Fruit fly (Drosophila melanogaster) whole organism, embryonic: ENCODE results near the gene Tsen2.

Experiments used
- Atf-2 ChIP-seq: fragments of 200-800 bp; sonication (Bioruptor generic); optimal IDR thresholded peaks from 2 replicates; lab custom pipeline; 2016; ENCODE audit warnings: missing biosample characterization, missing genetic modification characterization
- B-H1 ChIP-seq: fragments of 200-800 bp; sonication (Bioruptor generic); IDR thresholded peaks from 3 replicates; pipeline ENCODE4 v1.3.6; 2022; ENCODE audit warnings: missing biosample characterization, missing genetic modification characterization
- C15 ChIP-seq: fragments of 200-800 bp; sonication (Bioruptor generic); IDR thresholded peaks from 3 replicates; pipeline ENCODE4 v1.3.6; 2022; ENCODE audit warnings: missing biosample characterization, missing genetic modification characterization
- CG10274 ChIP-seq: fragments of 200-800 bp; sonication (Bioruptor generic); optimal IDR thresholded peaks from 3 replicates; lab custom pipeline; 2017; ENCODE audit warnings: missing biosample characterization, mild to moderate bottlenecking, missing genetic modification characterization
- CG10543 ChIP-seq: fragments of 200-800 bp; sonication (Bioruptor generic); optimal IDR thresholded peaks from 3 replicates; lab custom pipeline; 2017; ENCODE audit warnings: missing biosample characterization, mild to moderate bottlenecking, missing genetic modification characterization, moderate library complexity
- CG1529 ChIP-seq: fragments of 200-800 bp; sonication (Bioruptor generic); optimal IDR thresholded peaks from 3 replicates; lab custom pipeline; 2018; ENCODE audit warnings: missing biosample characterization, missing genetic modification characterization
- CG17829 ChIP-seq: fragments of 200-800 bp; optimal IDR thresholded peaks from 2 replicates; lab custom pipeline; 2019; ENCODE audit warnings: missing biosample characterization, mild to moderate bottlenecking, missing genetic modification characterization, moderate library complexity
- CG17912 ChIP-seq: fragments of 200-800 bp; sonication (Bioruptor generic); optimal IDR thresholded peaks from 2 replicates; lab custom pipeline; 2018; ENCODE audit warnings: missing biosample characterization, mild to moderate bottlenecking, missing genetic modification characterization
- CG2120 ChIP-seq: fragments of 200-800 bp; sonication (Bioruptor generic); optimal IDR thresholded peaks from 3 replicates; lab custom pipeline; 2016; ENCODE audit warnings: missing biosample characterization, missing genetic modification characterization
- CG2875 ChIP-seq: fragments of 200-800 bp; sonication (Bioruptor generic); optimal IDR thresholded peaks from 2 replicates; lab custom pipeline; 2017; ENCODE audit warnings: missing biosample characterization, mild to moderate bottlenecking, missing genetic modification characterization, missing genetic modification reagents
- CG2889 ChIP-seq: fragments of 200-800 bp; sonication (Bioruptor generic); IDR thresholded peaks from 3 replicates; pipeline ENCODE4 v1.3.6; 2022; ENCODE audit warnings: missing biosample characterization, missing genetic modification characterization
- CG3995 ChIP-seq: fragments of 200-800 bp; sonication (Bioruptor generic); optimal IDR thresholded peaks from 3 replicates; lab custom pipeline; 2016; ENCODE audit warnings: missing biosample characterization, missing genetic modification characterization
- CG5180 ChIP-seq: fragments of 200-800 bp; sonication (Bioruptor generic); optimal IDR thresholded peaks from 3 replicates; lab custom pipeline; 2017; ENCODE audit warnings: missing biosample characterization, missing genetic modification characterization, mild to moderate bottlenecking, moderate library complexity, missing genetic modification reagents
- CG5245 ChIP-seq: fragments of 200-800 bp; sonication (Bioruptor generic); optimal IDR thresholded peaks from 3 replicates; lab custom pipeline; 2016; ENCODE audit warnings: missing biosample characterization, missing genetic modification characterization
- CG7271 ChIP-seq: fragments of 200-800 bp; sonication (Bioruptor generic); optimal IDR thresholded peaks from 2 replicates; lab custom pipeline; 2018; ENCODE audit warnings: missing biosample characterization, mild to moderate bottlenecking, missing genetic modification characterization, moderate library complexity
- CG8281 ChIP-seq: fragments of 200-800 bp; sonication (Bioruptor generic); optimal IDR thresholded peaks from 2 replicates; lab custom pipeline; 2018; ENCODE audit warnings: missing biosample characterization, mild to moderate bottlenecking, missing genetic modification characterization, moderate library complexity
- CG8388 ChIP-seq: fragments of 200-800 bp; sonication (Bioruptor generic); optimal IDR thresholded peaks from 2 replicates; lab custom pipeline; 2019; ENCODE audit warnings: missing biosample characterization, mild to moderate bottlenecking, missing genetic modification characterization, moderate library complexity
- CG9609 ChIP-seq: fragments of 200-800 bp; sonication (Bioruptor generic); optimal IDR thresholded peaks from 3 replicates; lab custom pipeline; 2016; ENCODE audit warnings: missing biosample characterization, missing genetic modification characterization
- E2f2 ChIP-seq: fragments of 200-800 bp; sonication (Bioruptor generic); IDR thresholded peaks from 2 replicates; pipeline ENCODE4 v1.3.6; 2022; ENCODE audit warnings: missing biosample characterization, missing genetic modification characterization
- Ets65A ChIP-seq: fragments of 200-800 bp; sonication (Bioruptor generic); peaks from one replicate; lab custom pipeline; 2016; ENCODE audit warnings: missing biosample characterization, missing genetic modification characterization
- Fer3 ChIP-seq: fragments of 200-800 bp; sonication (Bioruptor generic); optimal IDR thresholded peaks from 2 replicates; lab custom pipeline; 2018; ENCODE audit warnings: missing biosample characterization, mild to moderate bottlenecking, missing genetic modification characterization, moderate library complexity
- Hmr ChIP-seq: fragments of 200-800 bp; sonication (Bioruptor generic); optimal IDR thresholded peaks from 3 replicates; lab custom pipeline; 2017; ENCODE audit warnings: mild to moderate bottlenecking, missing biosample characterization, missing genetic modification reagents, missing genetic modification characterization
- Hmx ChIP-seq: fragments of 200-800 bp; sonication (Bioruptor generic); optimal IDR thresholded peaks from 2 replicates; lab custom pipeline; 2016; ENCODE audit warnings: missing biosample characterization, missing genetic modification characterization
- Hr3 ChIP-seq: fragments of 200-800 bp; sonication (Bioruptor generic); optimal IDR thresholded peaks from 3 replicates; lab custom pipeline; 2016; ENCODE audit warnings: missing biosample characterization, missing genetic modification characterization
- Mad ChIP-seq: fragments of 200-800 bp; sonication (Bioruptor generic); optimal IDR thresholded peaks from 2 replicates; lab custom pipeline; 2016; ENCODE audit warnings: missing biosample characterization, missing genetic modification characterization
- NC2β ChIP-seq: fragments of 200-800 bp; sonication (Bioruptor generic); optimal IDR thresholded peaks from 2 replicates; lab custom pipeline; 2016; ENCODE audit warnings: missing biosample characterization, missing genetic modification characterization
- NFAT ChIP-seq: fragments of 200-800 bp; sonication (Bioruptor generic); IDR thresholded peaks from 2 replicates; pipeline ENCODE4 v1.3.6; 2022; ENCODE audit warnings: missing biosample characterization, missing genetic modification characterization
- Nf-YC ChIP-seq: fragments of 200-800 bp; optimal IDR thresholded peaks from 3 replicates; lab custom pipeline; 2019; ENCODE audit warnings: missing biosample characterization, mild to moderate bottlenecking, missing genetic modification characterization, moderate library complexity
- Scr ChIP-seq: fragments of 200-800 bp; sonication (Bioruptor generic); IDR thresholded peaks from 2 replicates; pipeline ENCODE4 v1.3.6; 2022; ENCODE audit warnings: missing biosample characterization, missing genetic modification characterization; ENCODE audit not compliant: partially characterized antibody
- Spps ChIP-seq: fragments of 200-800 bp; sonication (Bioruptor generic); optimal IDR thresholded peaks from 2 replicates; lab custom pipeline; 2018; ENCODE audit warnings: missing biosample characterization, mild to moderate bottlenecking, missing genetic modification characterization
- Usf ChIP-seq: fragments of 200-800 bp; sonication (Bioruptor generic); optimal IDR thresholded peaks from 2 replicates; lab custom pipeline; 2017; ENCODE audit warnings: missing genotype, missing biosample characterization, missing genetic modification characterization
- cato ChIP-seq: fragments of 200-800 bp; sonication (Bioruptor generic); optimal IDR thresholded peaks from 2 replicates; lab custom pipeline; 2016; ENCODE audit warnings: missing biosample characterization, missing genetic modification characterization, borderline replicate concordance
- corto ChIP-seq: fragments of 200-800 bp; sonication (Bioruptor generic); optimal IDR thresholded peaks from 2 replicates; lab custom pipeline; 2016; ENCODE audit warnings: missing biosample characterization, mild to moderate bottlenecking, missing genetic modification characterization, moderate library complexity
- crp ChIP-seq, 2 experiments: fragments of 200-800 bp; sonication (Bioruptor generic); optimal IDR thresholded peaks; 2 replicates in 1 of 2; 3 replicates in 1 of 2; lab custom pipeline; 2017; ENCODE audit warnings: missing biosample characterization in 2 of 2, missing genetic modification characterization in 2 of 2, mild to moderate bottlenecking in 1 of 2, moderate library complexity in 1 of 2
- dati ChIP-seq: fragments of 200-800 bp; sonication (Bioruptor generic); IDR thresholded peaks from 2 replicates; pipeline ENCODE4 v1.3.6; 2022; ENCODE audit warnings: missing biosample characterization, missing genetic modification characterization
- ewg ChIP-seq: fragments of 200-800 bp; sonication (Bioruptor generic); optimal IDR thresholded peaks from 3 replicates; lab custom pipeline; 2017; ENCODE audit warnings: mild to moderate bottlenecking, missing biosample characterization, missing genetic modification reagents, missing genetic modification characterization
- gcm2 ChIP-seq: fragments of 200-800 bp; sonication (Bioruptor generic); optimal IDR thresholded peaks from 2 replicates; lab custom pipeline; 2016; ENCODE audit warnings: missing biosample characterization, missing genetic modification characterization
- kah ChIP-seq: fragments of 200-800 bp; sonication (Bioruptor generic); optimal IDR thresholded peaks from 2 replicates; lab custom pipeline; 2018; ENCODE audit warnings: missing biosample characterization, mild to moderate bottlenecking, missing genetic modification characterization
- lola ChIP-seq, 3 experiments: fragments of >200 bp in 2 of 3; fragments of 200-800 bp in 1 of 3; sonication (Bioruptor generic) in 1 of 3; optimal IDR thresholded peaks; 2 replicates each; lab custom pipeline; 2017 to 2019; ENCODE audit warnings: missing biosample characterization in 3 of 3, missing genetic modification characterization in 3 of 3, mild to moderate bottlenecking in 1 of 3, moderate library complexity in 1 of 3
- nmo ChIP-seq: fragments of 200-800 bp; sonication (Bioruptor generic); optimal IDR thresholded peaks from 2 replicates; lab custom pipeline; 2018; ENCODE audit warnings: missing biosample characterization, mild to moderate bottlenecking, missing genetic modification characterization, moderate library complexity
- nom ChIP-seq: fragments of 200-800 bp; sonication (Bioruptor generic); optimal IDR thresholded peaks from 2 replicates; lab custom pipeline; 2017; ENCODE audit warnings: missing biosample characterization, missing genetic modification characterization, mild to moderate bottlenecking, moderate library complexity, missing genetic modification reagents
- onecut ChIP-seq: fragments of 200-800 bp; sonication (Bioruptor generic); IDR thresholded peaks from 2 replicates; pipeline ENCODE4 v1.3.6; 2022; ENCODE audit warnings: missing biosample characterization, missing genetic modification characterization
- repo ChIP-seq: fragments of 200-800 bp; sonication (Bioruptor generic); optimal IDR thresholded peaks from 2 replicates; lab custom pipeline; 2016; ENCODE audit warnings: missing biosample characterization, missing genetic modification characterization
- slou ChIP-seq: fragments of 200-800 bp; sonication (Bioruptor generic); optimal IDR thresholded peaks from 3 replicates; lab custom pipeline; 2016; ENCODE audit warnings: missing biosample characterization, missing genetic modification characterization
- sr ChIP-seq: fragments of 200-800 bp; sonication (Bioruptor generic); IDR thresholded peaks from 3 replicates; pipeline ENCODE4 v1.3.6; 2022; ENCODE audit warnings: missing biosample characterization, missing genetic modification characterization
- trem ChIP-seq: fragments of 200-800 bp; optimal IDR thresholded peaks from 3 replicates; lab custom pipeline; 2019; ENCODE audit warnings: missing biosample characterization, mild to moderate bottlenecking, missing genetic modification characterization, moderate library complexity
- zfh1 ChIP-seq: fragments of 200-800 bp; sonication (Bioruptor generic); IDR thresholded peaks from 3 replicates; pipeline ENCODE4 v1.3.6; 2022; ENCODE audit warnings: missing biosample characterization, missing genetic modification characterization

Gene Tsen2

DNA sequence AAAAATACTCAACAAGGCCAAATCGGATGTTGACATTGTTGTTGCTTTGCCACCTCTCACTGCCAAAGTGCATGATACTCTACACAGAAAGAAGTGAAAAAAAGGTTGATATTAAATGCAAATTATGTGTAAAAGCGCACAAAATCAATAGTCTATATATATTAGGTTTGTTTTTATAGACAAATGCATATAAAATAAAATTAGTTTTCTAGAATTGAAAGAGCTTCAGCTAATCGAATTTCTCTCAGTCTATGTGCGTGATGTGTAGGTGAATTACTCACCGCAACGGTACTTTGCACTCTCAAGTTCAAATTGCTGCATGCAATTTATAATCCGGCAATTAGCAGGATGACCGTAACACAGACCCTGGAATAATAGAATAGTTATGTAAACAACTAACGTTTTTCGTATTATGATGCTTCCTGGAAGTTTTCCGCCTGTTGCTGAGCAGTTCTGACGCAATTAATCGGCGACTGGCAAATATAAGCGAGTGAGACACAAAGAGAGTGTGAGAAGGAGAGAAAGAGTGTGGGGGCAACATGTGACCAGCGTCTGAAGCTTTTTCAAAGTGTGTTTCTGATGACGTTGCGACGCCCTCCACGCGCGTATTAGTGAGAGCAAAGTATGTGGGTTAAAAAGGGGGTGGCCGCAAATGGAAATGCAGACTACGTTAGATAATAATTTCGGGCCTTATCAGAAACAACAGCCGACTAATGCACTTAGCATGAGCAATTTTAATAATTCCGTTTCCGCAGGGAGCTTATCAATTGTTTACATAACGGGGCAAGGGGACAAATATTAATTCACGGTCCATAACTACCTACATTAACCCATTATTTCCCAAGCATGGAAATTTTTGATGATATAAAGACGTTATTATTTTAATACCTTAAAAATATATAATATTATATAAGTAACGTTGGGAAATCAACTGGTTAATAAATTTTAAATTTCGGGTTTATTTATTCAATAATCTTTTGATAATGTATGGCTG is 8.6 kb upstream of the Tsen2 start (continued):
- TF ChIP-seq Scr (GFP tag; lab: Robert Waterston, UW) (no peak), E2f2 (GFP tag; lab: Robert Waterston, UW) (peak; percentile 75), CG8281 (tag; lab: Kevin White, UChicago) (peak; percentile 71), nmo (peak; percentile 95), CG2889 (GFP tag; lab: Robert Waterston, UW) (peak; percentile 87), cato (peak; percentile 79), CG2120 (GFP tag; lab: Kevin White, UChicago) (peak; percentile 83), kah (GFP tag; lab: Kevin White, UChicago) (peak; percentile 78), corto (peak; percentile 94), gcm2 (GFP tag; lab: Kevin White, UChicago) (peak; percentile 71), repo (GFP tag; lab: Kevin White, UChicago) (peak; percentile 49), CG3995 (GFP tag; lab: Kevin White, UChicago) (peak; percentile 59), CG2875 (peak; percentile 87), Hmx (GFP tag; lab: Kevin White, UChicago) (peak; percentile 74), CG7271 (tag; lab: Kevin White, UChicago) (peak; percentile 95), Usf (GFP tag; lab: Kevin White, UChicago) (peak; percentile 36), lola (GFP tag; optimal IDR thresholded peaks at IDR 0.05; lab: Kevin White, UChicago) (peak in 1 of 3 experiments; percentile 65), Nf-YC (tag; lab: Kevin White, UChicago) (peak; percentile 64), Spps (tag; lab: Kevin White, UChicago) (peak; percentile 91), CG8388 (GFP tag; lab: Kevin White, UChicago) (peak; percentile 94), B-H1 (GFP tag; lab: Robert Waterston, UW) (peak; percentile 95), dati (GFP tag; lab: Robert Waterston, UW) (peak; percentile 91), ewg (peak; percentile 83), Fer3 (tag; lab: Kevin White, UChicago) (peak; percentile 94), Hmr (peak; percentile 82), NC2β (GFP tag; lab: Kevin White, UChicago) (peak; percentile 61), trem (peak; percentile 91), CG1529 (peak; percentile 77), CG10543 (GFP tag; lab: Kevin White, UChicago) (no peak), CG17829 (peak; percentile 96), CG10274 (GFP tag; lab: Kevin White, UChicago) (peak; percentile 75), sr (peak; percentile 74; the same call in 2 of the 3 replicates), Mad (peak; percentile 77), onecut (GFP tag; lab: Robert Waterston, UW) (peak; percentile 88), zfh1 (GFP tag; lab: Robert Waterston, UW) (peak; percentile 97), Atf-2 (peak; percentile 81), nom (peak; percentile 87), CG5180 (GFP tag; lab: Kevin White, UChicago) (peak; percentile 82), slou (GFP tag; lab: Kevin White, UChicago) (peak; percentile 87), CG17912 (GFP tag; lab: Kevin White, UChicago) (peak; percentile 54), Ets65A (GFP tag; lab: Kevin White, UChicago) (peak; percentile 97), CG5245 (peak; percentile 91), CG9609 (peak; percentile 34), Hr3 (GFP tag; lab: Kevin White, UChicago) (peak; percentile 77), crp (GFP tag; optimal IDR thresholded peaks at IDR 0.05; lab: Kevin White, UChicago) (peak in 1 of 2 experiments; percentile 47), C15 (peak; percentile 90; the same call in 2 of the 3 replicates), NFAT (GFP tag; lab: Robert Waterston, UW) (peak; percentile 86)
